Fruit fly (Drosophila melanogaster) whole organism, embryonic: ENCODE results near the gene Dap160.
A peak's percentile ranks its signal among the peaks of the same experiment; 100 is the strongest.

Experiments used
- Abd-B ChIP-seq: fragments of 200-800 bp; sonication (Bioruptor generic); optimal IDR thresholded peaks from 2 replicates; lab custom pipeline; 2018; ENCODE audit warnings: missing biosample characterization, mild to moderate bottlenecking, missing genetic modification characterization, moderate library complexity
- Adf1 ChIP-seq: fragments of 200-800 bp; sonication (Bioruptor generic); IDR thresholded peaks from 2 replicates; pipeline ENCODE4 v1.3.6; 2022; ENCODE audit warnings: missing biosample characterization, missing genetic modification characterization
- Aef1 ChIP-seq: fragments of 200-800 bp; sonication (Bioruptor generic); IDR thresholded peaks from 3 replicates; pipeline ENCODE4 v1.3.6; 2022; ENCODE audit warnings: missing biosample characterization, missing genetic modification characterization
- Asciz ChIP-seq: fragments of 200-800 bp; sonication (Bioruptor generic); optimal IDR thresholded peaks from 2 replicates; lab custom pipeline; 2017; ENCODE audit warnings: missing biosample characterization, mild to moderate bottlenecking, missing genetic modification characterization, missing genetic modification reagents
- B-H2 ChIP-seq: fragments of 200-800 bp; sonication (Bioruptor generic); optimal IDR thresholded peaks from 2 replicates; lab custom pipeline; 2018; ENCODE audit warnings: missing biosample characterization, mild to moderate bottlenecking, missing genetic modification characterization
- CG10431 ChIP-seq: fragments of 200-800 bp; sonication (Bioruptor generic); optimal IDR thresholded peaks from 3 replicates; lab custom pipeline; 2018; ENCODE audit warnings: missing biosample characterization, mild to moderate bottlenecking, missing genetic modification characterization
- CG11456 ChIP-seq: fragments of 200-800 bp; sonication (Bioruptor generic); IDR thresholded peaks from 3 replicates; pipeline ENCODE4 v1.3.6; 2022; ENCODE audit warnings: missing biosample characterization, missing genetic modification characterization
- CG12299 ChIP-seq: fragments of 200-800 bp; sonication (Bioruptor generic); optimal IDR thresholded peaks from 2 replicates; lab custom pipeline; 2018; ENCODE audit warnings: missing biosample characterization, mild to moderate bottlenecking, missing genetic modification characterization
- CG14710 ChIP-seq: fragments of 200-800 bp; sonication (Bioruptor generic); optimal IDR thresholded peaks from 3 replicates; lab custom pipeline; 2019; ENCODE audit warnings: missing biosample characterization, mild to moderate bottlenecking, missing genetic modification characterization, moderate library complexity
- CG14965 ChIP-seq: fragments of 200-800 bp; sonication (Bioruptor generic); optimal IDR thresholded peaks from 2 replicates; lab custom pipeline; 2016; ENCODE audit warnings: missing biosample characterization, missing genetic modification characterization, borderline replicate concordance
- CG1602 ChIP-seq: fragments of 200-800 bp; sonication (Bioruptor generic); optimal IDR thresholded peaks from 3 replicates; lab custom pipeline; 2016; ENCODE audit warnings: missing biosample characterization, missing genetic modification characterization
- CG17612 ChIP-seq: fragments of 200-800 bp; sonication (Bioruptor generic); IDR thresholded peaks from 2 replicates; pipeline ENCODE4 v1.3.6; 2022; ENCODE audit warnings: missing biosample characterization, missing genetic modification characterization
- CG17802 ChIP-seq: fragments of 200-800 bp; sonication (Bioruptor generic); optimal IDR thresholded peaks from 2 replicates; lab custom pipeline; 2018; ENCODE audit warnings: missing biosample characterization, mild to moderate bottlenecking, missing genetic modification characterization, moderate library complexity
- CG3995 ChIP-seq: fragments of 200-800 bp; sonication (Bioruptor generic); optimal IDR thresholded peaks from 3 replicates; lab custom pipeline; 2016; ENCODE audit warnings: missing biosample characterization, missing genetic modification characterization
- CG43689 ChIP-seq: fragments of 200-800 bp; sonication (Bioruptor generic); IDR thresholded peaks from 2 replicates; pipeline ENCODE4 v1.3.6; 2022; ENCODE audit warnings: missing biosample characterization, missing genetic modification characterization
- CG4730 ChIP-seq: fragments of 200-800 bp; sonication (Bioruptor generic); IDR thresholded peaks from 2 replicates; pipeline ENCODE4 v1.3.6; 2022; ENCODE audit warnings: missing biosample characterization, missing genetic modification characterization
- CG6272 ChIP-seq: fragments of 200-800 bp; sonication (Bioruptor generic); IDR thresholded peaks from 2 replicates; pipeline ENCODE4 v1.3.6; 2022; ENCODE audit warnings: missing biosample characterization, missing genetic modification characterization
- CG8281 ChIP-seq: fragments of 200-800 bp; sonication (Bioruptor generic); optimal IDR thresholded peaks from 2 replicates; lab custom pipeline; 2018; ENCODE audit warnings: missing biosample characterization, mild to moderate bottlenecking, missing genetic modification characterization, moderate library complexity
- CG8388 ChIP-seq: fragments of 200-800 bp; sonication (Bioruptor generic); optimal IDR thresholded peaks from 2 replicates; lab custom pipeline; 2019; ENCODE audit warnings: missing biosample characterization, mild to moderate bottlenecking, missing genetic modification characterization, moderate library complexity
- CG8924 ChIP-seq: fragments of 200-800 bp; optimal IDR thresholded peaks from 3 replicates; lab custom pipeline; 2019; ENCODE audit warnings: missing biosample characterization, mild to moderate bottlenecking, missing genetic modification characterization, moderate library complexity
- CkIIα-i1 ChIP-seq: fragments of 200-800 bp; sonication (Bioruptor generic); IDR thresholded peaks from 2 replicates; pipeline ENCODE4 v1.3.6; 2022; ENCODE audit warnings: missing biosample characterization, missing genetic modification characterization
- Dip3 ChIP-seq: fragments of 200-800 bp; sonication (Bioruptor generic); optimal IDR thresholded peaks from 3 replicates; lab custom pipeline; 2016; ENCODE audit warnings: missing biosample characterization, missing genetic modification characterization
- H2.0 ChIP-seq: fragments of 200-800 bp; sonication (Bioruptor generic); IDR thresholded peaks from 2 replicates; pipeline ENCODE4 v1.3.6; 2022; ENCODE audit warnings: missing biosample characterization, missing genetic modification characterization
- HLH4C ChIP-seq: fragments of 200-800 bp; sonication (Bioruptor generic); IDR thresholded peaks from 3 replicates; pipeline ENCODE4 v1.3.6; 2022; ENCODE audit warnings: missing biosample characterization, missing genetic modification characterization; ENCODE audit not compliant: partially characterized antibody
- Hr3 ChIP-seq: fragments of 200-800 bp; sonication (Bioruptor generic); optimal IDR thresholded peaks from 3 replicates; lab custom pipeline; 2016; ENCODE audit warnings: missing biosample characterization, missing genetic modification characterization
- Kr ChIP-seq: fragments of 200-800 bp; sonication (Bioruptor generic); optimal IDR thresholded peaks from 2 replicates; lab custom pipeline; 2017; ENCODE audit warnings: missing biosample characterization, mild to moderate bottlenecking, missing genetic modification characterization
- Meics ChIP-seq: fragments of 200-800 bp; sonication (Bioruptor generic); optimal IDR thresholded peaks from 2 replicates; lab custom pipeline; 2017; ENCODE audit warnings: missing biosample characterization, mild to moderate bottlenecking, missing genetic modification characterization
- NC2β ChIP-seq: fragments of 200-800 bp; sonication (Bioruptor generic); optimal IDR thresholded peaks from 2 replicates; lab custom pipeline; 2016; ENCODE audit warnings: missing biosample characterization, missing genetic modification characterization
- Neu2 ChIP-seq: fragments of 200-800 bp; sonication (Bioruptor generic); optimal IDR thresholded peaks from 3 replicates; lab custom pipeline; 2016; ENCODE audit warnings: missing biosample characterization, missing genetic modification characterization, borderline replicate concordance
- ab ChIP-seq: fragments of 200-800 bp; sonication (Bioruptor generic); optimal IDR thresholded peaks from 2 replicates; lab custom pipeline; 2016; ENCODE audit warnings: missing biosample characterization, missing genetic modification characterization
- chm ChIP-seq: fragments of 200-800 bp; sonication (Bioruptor generic); IDR thresholded peaks from 2 replicates; pipeline ENCODE4 v1.3.6; 2022; ENCODE audit warnings: missing biosample characterization, missing genetic modification characterization
- ci ChIP-seq: fragments of 200-800 bp; sonication (Bioruptor generic); IDR thresholded peaks from 3 replicates; pipeline ENCODE4 v1.3.6; 2022; ENCODE audit warnings: missing biosample characterization, missing genetic modification characterization
- eve ChIP-seq, 2 experiments: fragments of >200 bp; optimal IDR thresholded peaks; 2 replicates each; lab custom pipeline; 2017; ENCODE audit warnings: missing biosample characterization in 2 of 2, missing genetic modification characterization in 2 of 2
- fd64A ChIP-seq: fragments of 200-800 bp; sonication (Bioruptor generic); optimal IDR thresholded peaks from 3 replicates; lab custom pipeline; 2018; ENCODE audit warnings: missing biosample characterization, mild to moderate bottlenecking, missing genetic modification characterization
- fd96Cb ChIP-seq: fragments of 200-800 bp; sonication (Bioruptor generic); optimal IDR thresholded peaks from 2 replicates; lab custom pipeline; 2018; ENCODE audit warnings: missing biosample characterization, mild to moderate bottlenecking, missing genetic modification characterization, moderate library complexity
- fru ChIP-seq: fragments of >200 bp; optimal IDR thresholded peaks from 2 replicates; lab custom pipeline; 2017
- grn ChIP-seq: fragments of 200-800 bp; sonication (Bioruptor generic); optimal IDR thresholded peaks from 3 replicates; lab custom pipeline; 2017; ENCODE audit warnings: missing biosample characterization, missing genetic modification characterization
- inv ChIP-seq: fragments of 200-800 bp; sonication (Bioruptor generic); IDR thresholded peaks from 2 replicates; pipeline ENCODE4 v1.3.6; 2022; ENCODE audit warnings: missing biosample characterization, missing genetic modification characterization; ENCODE audit not compliant: partially characterized antibody
- jumu ChIP-seq: fragments of 200-800 bp; sonication (Bioruptor generic); optimal IDR thresholded peaks from 3 replicates; lab custom pipeline; 2016; ENCODE audit warnings: missing biosample characterization, missing genetic modification characterization
- kay ChIP-seq: fragments of 200-800 bp; sonication (Bioruptor generic); optimal IDR thresholded peaks from 2 replicates; lab custom pipeline; 2016; ENCODE audit warnings: missing biosample characterization, missing genetic modification characterization
- ken ChIP-seq: fragments of 200-800 bp; sonication (Bioruptor generic); IDR thresholded peaks from 3 replicates; pipeline ENCODE4 v1.3.6; 2022; ENCODE audit warnings: missing biosample characterization, missing genetic modification characterization
- nerfin-2 ChIP-seq: fragments of 200-800 bp; sonication (Bioruptor generic); IDR thresholded peaks from 2 replicates; pipeline ENCODE4 v1.3.6; 2022; ENCODE audit warnings: missing biosample characterization, missing genetic modification characterization; ENCODE audit not compliant: partially characterized antibody
- odd ChIP-seq: fragments of 200-800 bp; sonication (Bioruptor generic); optimal IDR thresholded peaks from 2 replicates; lab custom pipeline; 2017; ENCODE audit warnings: missing biosample characterization, mild to moderate bottlenecking, missing genetic modification characterization
- otp ChIP-seq: fragments of 200-800 bp; sonication (Bioruptor generic); IDR thresholded peaks from 3 replicates; pipeline ENCODE4, ENCODE4 v1.3.6; 2022; ENCODE audit warnings: missing biosample characterization, missing genetic modification characterization
- phol ChIP-seq: fragments of 200-800 bp; sonication (Bioruptor generic); optimal IDR thresholded peaks from 3 replicates; lab custom pipeline; 2018; ENCODE audit warnings: missing biosample characterization, mild to moderate bottlenecking, missing genetic modification characterization, moderate library complexity
- schlank ChIP-seq: fragments of 200-800 bp; sonication (Bioruptor generic); optimal IDR thresholded peaks from 2 replicates; lab custom pipeline; 2018; ENCODE audit warnings: missing biosample characterization, mild to moderate bottlenecking, missing genetic modification characterization
- sob ChIP-seq: fragments of 200-800 bp; sonication (Bioruptor generic); IDR thresholded peaks from 2 replicates; pipeline ENCODE4 v1.3.6; 2022; ENCODE audit warnings: missing biosample characterization, missing genetic modification characterization
- stwl ChIP-seq: fragments of 200-800 bp; sonication (Bioruptor generic); optimal IDR thresholded peaks from 3 replicates; lab custom pipeline; 2018; ENCODE audit warnings: missing biosample characterization, mild to moderate bottlenecking, missing genetic modification characterization, moderate library complexity
- tll ChIP-seq, 2 experiments: fragments of 200-800 bp in 1 of 2; fragments of >200 bp in 1 of 2; sonication (Bioruptor generic) in 1 of 2; optimal IDR thresholded peaks; 2 replicates each; lab custom pipeline; 2017 to 2019; ENCODE audit warnings: missing biosample characterization in 2 of 2, missing genetic modification characterization in 2 of 2, mild to moderate bottlenecking in 1 of 2, moderate library complexity in 1 of 2
- trem ChIP-seq: fragments of 200-800 bp; optimal IDR thresholded peaks from 3 replicates; lab custom pipeline; 2019; ENCODE audit warnings: missing biosample characterization, mild to moderate bottlenecking, missing genetic modification characterization, moderate library complexity
- zen2 ChIP-seq: fragments of 200-800 bp; sonication (Bioruptor generic); IDR thresholded peaks from 3 replicates; pipeline ENCODE4 v1.3.6; 2022; ENCODE audit warnings: missing biosample characterization, missing genetic modification characterization; ENCODE audit not compliant: partially characterized antibody

Dap160 gene

dm6 chr2L:21149053-21149452 lies 6.9 kb upstream of the Dap160 start (continued):
- TF ChIP-seq Meics (peak; percentile 67), phol (tag; lab: Kevin White, UChicago) (peak; percentile 55), fd64A (no peak), CG8281 (no peak), Kr (no peak), H2.0 (GFP tag; lab: Robert Waterston, UW) (no peak), CG17612 (GFP tag; lab: Robert Waterston, UW) (no peak), Adf1 (GFP tag; lab: Robert Waterston, UW) (no peak), CG14965 (GFP tag; lab: Kevin White, UChicago) (no peak), HLH4C (GFP tag; lab: Robert Waterston, UW) (peak; percentile 76), trem (tag; lab: Kevin White, UChicago) (peak; percentile 67), CG1602 (GFP tag; lab: Kevin White, UChicago) (no peak), Aef1 (GFP tag; lab: Robert Waterston, UW) (peak; percentile 32; the same call in 1 of the 3 replicates), stwl (tag; lab: Kevin White, UChicago) (peak; percentile 90), tll (GFP tag; optimal IDR thresholded peaks at IDR 0.05; lab: Kevin White, UChicago) (no peak), CkIIα-i1 (GFP tag; lab: Robert Waterston, UW) (no peak), B-H2 (GFP tag; lab: Kevin White, UChicago) (peak; percentile 11), ci (peak; percentile 77; the same call in 2 of the 3 replicates), CG3995 (GFP tag; lab: Kevin White, UChicago) (no peak), CG14710 (tag; lab: Kevin White, UChicago) (peak; percentile 57), jumu (GFP tag; lab: Kevin White, UChicago) (no peak), CG8924 (tag; lab: Kevin White, UChicago) (peak; percentile 60), CG11456 (peak; percentile 52; the same call in 1 of the 3 replicates), CG43689 (GFP tag; lab: Robert Waterston, UW) (no peak), schlank (tag; lab: Kevin White, UChicago) (no peak), odd (GFP tag; lab: Kevin White, UChicago) (no peak), kay (peak; percentile 38), CG6272 (GFP tag; lab: Robert Waterston, UW) (no peak), ken (GFP tag; lab: Robert Waterston, UW) (no peak), CG17802 (tag; lab: Kevin White, UChicago) (no peak), inv (GFP tag; lab: Robert Waterston, UW) (0 out of 2 replicates have a peak, but pooled peaks have one; percentile 24), zen2 (GFP tag; lab: Robert Waterston, UW) (peak; percentile 73; the same call in 1 of the 3 replicates), NC2β (GFP tag; lab: Kevin White, UChicago) (no peak), Neu2 (GFP tag; lab: Kevin White, UChicago) (no peak), CG4730 (GFP tag; lab: Robert Waterston, UW) (0 out of 2 replicates have a peak, but pooled peaks have one; percentile 8), fd96Cb (tag; lab: Kevin White, UChicago) (peak; percentile 35), CG12299 (tag; lab: Kevin White, UChicago) (peak; percentile 33), grn (GFP tag; lab: Kevin White, UChicago) (peak; percentile 90), Hr3 (GFP tag; lab: Kevin White, UChicago) (peak; percentile 41), chm (peak; percentile 33; the same call in 1 of the 2 replicates), otp (GFP tag; lab: Robert Waterston, UW) (0 out of 3 replicates have a peak, but pooled peaks have one; percentile 12), fru (lab: Kevin White, UChicago) (no peak), eve (GFP tag; optimal IDR thresholded peaks at IDR 0.05; lab: Kevin White, UChicago) (no peak), CG10431 (GFP tag; lab: Kevin White, UChicago) (no peak), ab (GFP tag; lab: Kevin White, UChicago) (no peak), sob (GFP tag; lab: Robert Waterston, UW) (0 out of 2 replicates have a peak, but pooled peaks have one; percentile 40), Dip3 (GFP tag; lab: Kevin White, UChicago) (no peak), nerfin-2 (GFP tag; lab: Robert Waterston, UW) (no peak), Abd-B (GFP tag; lab: Kevin White, UChicago) (peak; percentile 13), CG8388 (GFP tag; lab: Kevin White, UChicago) (peak; percentile 45), Asciz (GFP tag; lab: Kevin White, UChicago) (peak; percentile 35)
